Worm (Caenorhabditis elegans): ENCODE data around the gene F19H6.4.

ce11 chrX:12323439-12323838, 42.0 kb upstream of the F19H6.4 start, which contains the start of gene srd-40:
- TF ChIP-seq aly-2 (tag; optimal IDR thresholded peaks at IDR 0.05) (no peak), egl-27 (tag; optimal IDR thresholded peaks at IDR 0.05) (no peak), ceh-82 (tag; optimal IDR thresholded peaks at IDR 0.05) (no peak), lin-39 (tag; optimal IDR thresholded peaks at IDR 0.05) (no peak), unc-39 (tag; optimal IDR thresholded peaks at IDR 0.05) (no peak), mbf-1 (tag; optimal IDR thresholded peaks at IDR 0.05) (no peak), nhr-77 (tag; optimal IDR thresholded peaks at IDR 0.05) (no peak), nhr-237 (tag; optimal IDR thresholded peaks at IDR 0.05) (no peak), snpc-4 (tag; optimal IDR thresholded peaks at IDR 0.05) (no peak), ceh-16 (tag; optimal IDR thresholded peaks at IDR 0.05) (no peak), unc-55 (GFP tag; optimal IDR thresholded peaks at IDR 0.05) (no peak), ztf-11 (tag; optimal IDR thresholded peaks at IDR 0.05) (no peak), nhr-12 (tag; optimal IDR thresholded peaks at IDR 0.05) (no peak)
